Fruit fly (Drosophila melanogaster) ovary, adult (tissue): Measurements from ENCODE around the gene Csk.

Source experiments
- CG17801 ChIP-seq: fragments of 200-800 bp; optimal IDR thresholded peaks from 2 replicates; lab custom pipeline; 2019; ENCODE audit warnings: missing biosample characterization, mild to moderate bottlenecking, missing genetic modification characterization, moderate library complexity; ENCODE audit not compliant: partially characterized antibody

The Csk gene

DNA sequence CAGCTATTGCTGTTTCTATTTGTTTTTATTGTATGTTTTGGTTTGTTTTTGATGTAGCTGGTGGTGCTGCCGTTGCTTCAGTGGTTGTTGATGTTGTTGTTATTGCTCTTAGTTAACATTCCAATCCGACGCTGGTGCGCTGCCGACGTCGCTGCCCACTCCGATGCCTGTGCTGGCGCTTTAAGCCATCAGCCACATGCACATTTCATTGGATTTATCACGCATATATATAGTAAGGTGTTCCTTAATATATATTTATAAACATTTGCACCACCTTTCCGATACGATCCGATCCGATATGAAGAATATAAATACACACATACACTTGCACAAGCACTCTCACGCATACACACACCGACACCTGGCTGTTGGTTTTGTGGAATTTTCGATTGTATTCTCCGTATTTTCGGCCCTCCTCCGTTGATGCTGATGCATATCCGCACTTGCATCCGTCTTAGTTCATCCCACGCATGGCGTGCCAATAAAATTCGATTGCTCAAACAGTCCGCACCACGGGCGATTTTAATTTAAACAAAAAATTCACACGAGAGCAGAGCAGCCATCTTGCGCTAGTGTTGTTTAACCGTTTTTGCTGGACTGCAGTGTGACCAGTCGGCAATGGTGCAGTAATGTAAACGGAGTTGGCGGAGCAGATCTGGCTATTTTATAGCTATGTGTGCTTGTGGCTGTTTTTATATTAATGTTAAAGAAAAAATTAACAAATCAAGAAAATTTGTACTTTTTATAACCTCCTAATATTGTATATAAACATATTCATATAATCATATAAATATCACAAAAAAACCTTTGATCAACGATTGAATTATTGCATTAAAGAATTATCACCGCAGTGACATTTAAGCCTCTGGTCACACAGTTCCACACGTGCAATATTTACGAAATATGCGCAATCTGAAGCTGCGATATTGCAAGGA, at the start of gene Csk, which contains the start of gene Elp1:
TSS of gene Csk (minus strand) at position 602 of the 935 bp plus-strand sequence.
TSS of gene Elp1 (plus strand) at position 867 of the 935 bp plus-strand sequence.
- peak; percentile 55 for TF ChIP-seq CG17801 (GFP tag; lab: Kevin White, UChicago)

DNA sequence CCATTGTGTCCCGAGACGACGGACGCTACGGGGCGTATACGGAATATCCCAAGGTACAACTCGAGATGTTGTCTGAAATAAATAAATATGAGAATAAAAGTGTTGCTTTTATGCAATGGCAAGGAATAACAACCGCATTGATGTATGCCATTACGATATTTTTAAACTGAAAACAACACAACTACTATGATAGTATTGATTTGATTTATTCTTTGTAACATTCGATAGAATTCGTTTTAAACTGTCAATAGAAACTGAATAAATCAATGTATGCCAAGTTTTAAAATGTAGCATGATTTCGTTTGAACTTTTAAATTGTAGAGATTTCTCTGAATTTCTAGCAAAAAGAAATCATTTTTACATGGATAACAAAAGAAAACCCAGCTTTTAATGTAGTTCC, 45.7 kb upstream of the Csk start, which contains the start of gene CG14717:
TSS of gene CG14717 (plus strand) at position 301 of the 400 bp plus-strand sequence.
- TF ChIP-seq CG17801 (GFP tag; lab: Kevin White, UChicago), result no peak

DNA sequence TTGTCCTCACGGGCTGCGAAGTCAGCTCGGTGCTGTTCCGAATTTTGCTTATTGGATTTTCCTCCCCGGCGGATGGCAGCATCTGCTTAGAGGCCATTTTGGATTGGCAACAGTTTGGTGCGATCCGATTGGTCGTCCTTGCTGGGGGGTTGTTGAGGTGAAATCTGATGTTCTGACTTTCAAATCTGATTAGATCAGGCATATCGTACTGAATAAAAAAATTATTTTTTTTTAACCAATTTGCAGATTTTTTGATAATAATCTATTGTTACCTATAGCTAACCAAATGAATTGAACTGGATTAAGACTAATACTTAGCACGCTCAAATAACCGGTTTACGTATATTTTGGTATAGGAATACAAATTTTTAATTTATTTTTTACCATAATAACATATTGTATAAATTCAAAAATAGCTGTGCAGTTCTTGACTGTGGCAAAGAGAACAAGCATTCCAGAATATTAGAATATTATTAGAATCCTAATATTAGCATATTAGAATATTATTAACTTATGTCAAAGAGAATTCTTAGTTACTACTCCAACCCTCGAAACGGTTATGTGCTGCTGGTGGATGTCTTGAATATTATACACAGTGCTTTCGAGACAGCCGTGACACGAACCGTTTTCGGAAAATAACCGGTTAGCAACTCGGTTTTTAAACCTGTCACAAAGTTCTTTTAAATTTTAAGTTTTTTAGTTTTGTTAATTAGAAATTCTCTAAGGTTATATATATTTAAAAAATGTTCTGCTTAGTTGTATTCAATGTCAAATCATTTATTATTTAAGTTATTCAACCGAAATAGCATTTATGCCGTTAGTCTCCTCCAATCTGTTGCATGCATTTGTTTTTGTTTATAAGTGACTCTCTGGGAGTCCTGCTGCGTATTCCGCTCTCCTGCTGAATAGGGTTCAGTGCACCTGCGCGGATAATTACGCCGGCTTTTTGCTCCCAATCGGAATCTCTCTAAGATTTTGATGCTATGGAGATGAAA, 44.1 kb upstream of the Csk start, which contains the start of gene Fer3:
TSS of gene Fer3 (minus strand) at position 1 of the 995 bp plus-strand sequence.
- no peak for TF ChIP-seq CG17801 (GFP tag; lab: Kevin White, UChicago)

- no peak for TF ChIP-seq CG17801 (GFP tag; lab: Kevin White, UChicago)
Observed at dm6 chr3R:11692504-11692903, 42.0 kb upstream of the Csk start.

DNA sequence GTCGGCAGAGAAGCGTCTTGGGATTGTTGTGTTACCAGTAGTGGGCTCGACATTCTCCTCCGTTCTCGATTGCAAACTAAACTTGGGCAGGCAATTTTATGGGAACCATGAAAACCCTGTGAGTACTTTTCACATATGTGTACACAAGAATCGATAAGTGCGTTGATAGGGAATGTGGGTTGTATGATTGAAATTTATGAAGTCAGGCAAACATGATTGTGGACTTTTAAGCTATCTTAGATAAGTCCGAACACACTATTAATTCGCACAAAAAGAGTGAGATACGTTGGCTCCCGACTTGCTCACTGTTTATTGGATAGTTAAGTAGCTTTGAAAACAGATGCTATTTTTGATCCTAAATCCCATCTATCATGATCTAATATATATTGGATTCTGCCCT, 41.2 kb upstream of the Csk start, which contains the start of gene CG18765:
TSS of gene CG18765 (minus strand) at position 53 of the 400 bp plus-strand sequence.
- no peak for TF ChIP-seq CG17801 (GFP tag; lab: Kevin White, UChicago)

DNA sequence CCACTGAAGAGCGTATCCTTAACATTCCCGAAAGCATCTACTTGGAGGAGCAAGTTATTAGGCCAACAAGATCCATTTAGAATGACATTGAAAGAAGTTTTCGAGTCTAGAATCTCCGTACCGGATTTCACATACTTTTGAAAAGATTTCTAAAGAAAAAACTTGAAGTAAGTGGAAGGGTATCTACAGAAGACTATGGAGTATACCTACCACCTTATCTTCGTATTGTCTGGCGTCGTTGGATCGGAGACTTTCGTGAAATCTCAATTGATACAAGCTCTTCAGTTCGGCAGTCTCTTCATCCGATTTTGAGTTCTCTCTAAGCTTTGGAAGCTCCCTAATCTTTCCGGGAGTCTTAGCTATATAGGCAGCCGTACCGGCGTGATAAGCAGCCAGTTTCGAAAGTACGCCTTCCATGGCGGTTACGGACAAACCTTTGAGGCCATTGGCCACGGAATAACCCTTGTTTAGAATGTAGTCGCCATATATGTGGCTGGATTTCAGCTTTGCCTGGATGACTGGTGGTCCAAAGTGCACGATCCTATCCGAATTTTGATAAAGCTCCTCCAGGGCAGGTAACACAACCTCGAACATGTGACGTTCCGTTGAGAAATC, 40.5 kb upstream of the Csk start:
- TF ChIP-seq CG17801 (GFP tag; lab: Kevin White, UChicago), result no peak

DNA sequence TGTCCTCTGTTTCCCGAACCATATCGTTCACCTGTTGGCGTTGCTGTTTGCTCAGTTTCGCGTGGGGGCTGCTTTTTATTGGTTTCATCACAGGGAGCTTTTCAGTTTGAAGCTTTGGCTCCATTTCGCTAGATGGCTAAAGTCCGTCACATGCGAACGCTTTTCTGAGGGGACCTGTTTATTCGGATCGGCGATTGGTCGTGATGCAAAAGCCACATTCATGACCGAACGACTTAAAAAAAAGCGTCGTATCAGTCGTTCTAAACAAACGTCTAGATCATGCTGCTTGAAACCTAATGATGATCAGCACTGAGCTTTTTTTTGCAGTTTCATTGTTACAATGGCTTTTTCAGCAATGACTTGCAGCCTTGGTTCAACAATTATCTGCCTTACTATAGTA, 39.4 kb upstream of the Csk start, which contains the start of gene CG6908:
TSS of gene CG6908 (minus strand) at position 152 of the 400 bp plus-strand sequence.
- TF ChIP-seq CG17801 (GFP tag; lab: Kevin White, UChicago), result no peak

DNA sequence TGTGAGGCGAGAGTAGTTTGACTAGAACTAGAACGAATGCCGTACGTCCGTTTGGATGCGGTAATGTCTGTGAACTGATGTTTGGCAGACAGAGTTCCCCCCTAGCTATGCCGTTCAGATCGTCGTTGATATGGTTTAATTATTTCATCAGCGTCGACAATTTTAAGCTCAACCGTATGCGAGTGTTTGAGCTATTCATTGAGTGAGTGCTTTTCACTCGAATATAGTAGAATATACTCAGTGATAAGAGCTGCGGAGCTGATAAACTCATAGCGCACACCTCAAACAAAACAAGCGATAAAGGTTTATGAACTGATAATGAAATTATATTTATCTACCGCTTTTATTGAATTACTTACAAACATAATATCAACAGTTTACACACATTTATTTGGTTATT, 37.5 kb upstream of the Csk start, which contains the start of gene CG6834:
TSS of gene CG6834 (minus strand) at position 79 of the 400 bp plus-strand sequence.
- peak; percentile 36 for TF ChIP-seq CG17801 (GFP tag; lab: Kevin White, UChicago)

DNA sequence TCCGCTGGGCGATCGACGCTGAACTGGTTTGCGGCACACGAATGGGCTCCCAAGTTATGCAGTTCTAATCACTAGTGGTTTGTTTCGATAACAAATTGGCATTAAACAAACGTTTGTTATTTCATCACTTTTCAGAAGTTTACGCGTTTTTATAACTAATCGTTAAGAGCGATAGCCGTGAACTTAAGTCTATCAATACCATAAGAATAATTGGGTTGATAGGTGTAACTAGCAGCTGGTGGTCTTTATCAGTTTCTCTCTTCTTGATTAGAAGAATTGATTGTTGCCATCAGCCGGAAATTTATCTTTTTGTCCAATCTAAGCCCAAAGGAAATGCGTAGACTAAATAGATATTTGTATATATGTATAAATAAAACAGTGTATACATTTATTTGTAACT, 33.8 kb upstream of the Csk start, which contains the start of gene CG6830:
TSS of gene CG6830 (minus strand) at position 27 of the 400 bp plus-strand sequence.
- TF ChIP-seq CG17801 (GFP tag; lab: Kevin White, UChicago), result no peak

dm6 chr3R:11683675-11684074, 33.2 kb upstream of the Csk start:
- no peak for TF ChIP-seq CG17801 (GFP tag; lab: Kevin White, UChicago)

dm6 chr3R:11679513-11679912, 29.0 kb upstream of the Csk start, which contains the start of the genes Taf12 and Ho:
Gene Taf12, minus strand, starts transcription at chr3R:11679690.
Gene Ho, plus strand, starts transcription at chr3R:11679743.
- peak; percentile 46 for TF ChIP-seq CG17801 (GFP tag; lab: Kevin White, UChicago)

DNA sequence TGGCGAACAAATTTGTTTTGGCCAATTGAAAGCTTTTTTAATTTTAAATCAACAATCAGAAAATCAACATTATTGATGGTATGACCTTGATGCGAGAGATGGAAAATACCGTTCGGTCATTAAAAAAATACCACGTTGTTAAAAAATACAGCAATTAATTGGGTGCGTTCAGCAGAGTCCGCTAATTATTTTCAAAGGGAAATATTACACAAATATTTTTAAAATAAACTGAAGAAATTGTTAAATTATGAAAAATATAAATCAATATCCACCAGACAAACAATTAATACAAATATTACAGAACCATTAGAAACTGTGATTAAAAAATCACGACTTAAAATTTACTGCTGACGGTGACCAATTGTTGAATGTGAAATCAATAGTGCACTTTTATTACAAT, 27.5 kb upstream of the Csk start, which contains the start of gene CG18476:
TSS of gene CG18476 (minus strand) at position 101 of the 400 bp plus-strand sequence.
- peak; percentile 97 for TF ChIP-seq CG17801 (GFP tag; lab: Kevin White, UChicago)

DNA sequence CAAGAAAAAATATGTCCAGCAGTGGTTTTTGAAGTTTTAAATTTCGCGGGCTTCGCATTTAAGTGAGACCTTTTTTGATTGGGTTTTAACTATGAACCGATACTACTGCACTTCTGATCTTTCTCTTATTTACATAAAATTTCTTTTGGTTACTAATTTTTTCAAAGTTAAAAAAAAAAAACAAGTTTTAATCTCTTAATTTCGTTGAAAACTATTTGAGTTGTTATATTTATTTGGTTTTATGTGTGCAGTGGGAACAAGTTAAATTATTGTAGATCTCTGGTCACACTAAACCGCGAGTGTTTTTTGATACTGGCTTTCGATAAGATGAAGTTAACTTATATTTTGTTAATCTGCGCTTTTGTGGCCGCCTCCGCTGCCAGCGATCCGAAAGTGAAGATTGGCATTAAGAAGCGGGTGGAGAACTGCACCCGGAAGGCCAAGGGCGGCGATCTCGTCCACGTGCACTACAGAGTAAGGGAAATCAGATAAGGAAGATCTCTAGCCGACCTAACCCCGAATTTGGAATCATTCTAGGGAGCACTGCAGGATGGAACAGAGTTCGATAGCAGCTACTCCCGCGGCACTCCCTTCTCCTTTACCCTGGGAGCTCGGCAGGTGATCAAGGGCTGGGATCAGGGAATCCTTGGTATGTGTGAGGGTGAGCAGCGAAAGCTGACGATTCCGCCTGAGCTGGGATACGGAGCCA, 23.6 kb upstream of the Csk start, which contains the start of gene CG14715:
TSS of gene CG14715 (plus strand) at position 267 of the 709 bp plus-strand sequence.
- TF ChIP-seq CG17801 (GFP tag; lab: Kevin White, UChicago), result no peak
